Worm (Caenorhabditis elegans): ENCODE results near the gene C35D10.12.
"Not testable (repeated sequence)": the region's sequence is repeated elsewhere in the genome, so short reads cannot be mapped to it uniquely, and the experiment has no call there.

C35D10.12 gene

DNA sequence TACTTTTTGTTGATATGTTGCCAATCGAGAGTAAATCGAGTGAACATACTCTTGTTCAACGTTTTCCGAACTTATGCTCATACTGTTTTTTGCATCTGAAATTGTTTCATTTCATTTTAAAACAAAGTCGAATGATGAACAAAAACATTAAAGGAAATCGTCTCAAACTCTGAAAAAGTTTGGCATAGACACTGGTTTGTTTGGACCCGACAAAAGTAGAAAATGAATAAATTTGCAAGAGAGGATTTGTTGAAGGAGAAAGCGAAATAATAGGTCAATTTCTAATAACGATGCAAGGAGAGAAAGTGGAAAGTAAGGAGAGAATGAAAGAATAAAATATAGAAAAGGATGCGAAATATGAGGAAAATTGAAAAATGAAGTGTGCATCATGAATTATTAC, at the start of gene C35D10.12:
Gene C35D10.12 (minus strand): TSS at position 101 of the 400 bp plus-strand sequence.
- TF ChIP-seq unc-62 (GFP tag; optimal IDR thresholded peaks at IDR 0.05) = no peak

DNA sequence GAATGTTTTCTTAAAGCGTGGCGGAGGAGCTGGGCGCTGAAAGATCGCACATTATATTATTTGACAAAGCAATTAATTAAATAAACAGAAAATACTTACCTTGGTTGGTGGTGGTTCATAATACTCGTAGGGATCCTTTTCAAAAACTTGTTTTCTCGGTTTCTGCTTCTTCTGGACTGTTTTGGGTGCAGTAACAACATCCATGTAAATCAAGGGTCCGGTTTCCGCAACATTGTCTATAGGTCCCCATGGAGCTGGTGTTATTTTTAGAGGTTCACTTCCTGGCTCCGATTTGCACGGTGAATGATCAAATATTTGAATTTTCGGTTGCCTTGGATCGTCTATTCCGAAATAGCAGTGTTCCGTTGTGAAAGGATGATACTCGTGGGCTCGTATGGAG, 49.6 kb upstream of the C35D10.12 start:
- TF ChIP-seq unc-62 (GFP tag; optimal IDR thresholded peaks at IDR 0.05) = no peak

- TF ChIP-seq unc-62 (GFP tag; optimal IDR thresholded peaks at IDR 0.05) = not testable (repeated sequence)
These were observed 47.4 kb upstream of the C35D10.12 start, which contains the start of gene mmab-1 for ce11 chrIII:4922020-4922419. mmab-1 (minus strand) TSS chrIII:4922114.

DNA sequence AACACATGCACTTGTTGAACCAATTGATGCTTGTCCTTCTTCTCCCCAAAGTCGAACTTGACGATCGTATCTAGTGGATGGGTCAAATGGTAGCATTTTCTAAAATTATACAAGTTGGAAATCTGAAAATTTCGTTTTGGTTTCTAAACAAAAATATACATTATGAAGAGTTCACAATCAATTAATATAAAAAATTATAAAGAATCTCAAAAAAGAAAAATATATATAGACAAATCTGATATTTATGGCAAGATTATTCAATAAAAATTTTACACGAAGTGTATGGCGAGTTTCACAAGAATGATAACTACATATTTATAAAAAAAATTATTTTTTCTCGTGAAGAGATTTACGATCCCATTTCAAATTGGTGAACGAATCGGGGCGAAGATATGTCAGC, 45.6 kb upstream of the C35D10.12 start, which contains the start of gene ula-1:
Gene ula-1 (minus strand): TSS at position 101 of the 400 bp plus-strand sequence.
- no peak for TF ChIP-seq unc-62 (GFP tag; optimal IDR thresholded peaks at IDR 0.05)

DNA sequence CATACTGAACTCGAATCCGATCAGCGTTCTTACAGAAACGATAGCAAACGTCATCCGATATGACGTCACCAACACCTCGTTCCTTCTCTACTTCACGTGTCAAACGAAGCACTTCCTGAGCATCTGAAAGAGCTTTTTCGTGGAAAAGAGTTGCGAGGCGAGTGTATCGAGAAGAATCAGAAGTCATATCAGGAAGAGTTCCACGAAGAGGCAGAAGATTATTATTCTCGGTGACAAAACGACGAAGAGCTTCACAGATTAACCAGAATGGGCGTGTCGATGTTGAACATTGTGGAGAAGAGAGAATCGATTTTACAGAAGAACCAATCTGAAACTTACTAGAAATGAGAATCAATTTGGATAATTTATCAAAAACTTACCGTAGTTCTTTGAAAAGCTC, 44.3 kb upstream of the C35D10.12 start:
- no peak for TF ChIP-seq unc-62 (GFP tag; optimal IDR thresholded peaks at IDR 0.05)

DNA sequence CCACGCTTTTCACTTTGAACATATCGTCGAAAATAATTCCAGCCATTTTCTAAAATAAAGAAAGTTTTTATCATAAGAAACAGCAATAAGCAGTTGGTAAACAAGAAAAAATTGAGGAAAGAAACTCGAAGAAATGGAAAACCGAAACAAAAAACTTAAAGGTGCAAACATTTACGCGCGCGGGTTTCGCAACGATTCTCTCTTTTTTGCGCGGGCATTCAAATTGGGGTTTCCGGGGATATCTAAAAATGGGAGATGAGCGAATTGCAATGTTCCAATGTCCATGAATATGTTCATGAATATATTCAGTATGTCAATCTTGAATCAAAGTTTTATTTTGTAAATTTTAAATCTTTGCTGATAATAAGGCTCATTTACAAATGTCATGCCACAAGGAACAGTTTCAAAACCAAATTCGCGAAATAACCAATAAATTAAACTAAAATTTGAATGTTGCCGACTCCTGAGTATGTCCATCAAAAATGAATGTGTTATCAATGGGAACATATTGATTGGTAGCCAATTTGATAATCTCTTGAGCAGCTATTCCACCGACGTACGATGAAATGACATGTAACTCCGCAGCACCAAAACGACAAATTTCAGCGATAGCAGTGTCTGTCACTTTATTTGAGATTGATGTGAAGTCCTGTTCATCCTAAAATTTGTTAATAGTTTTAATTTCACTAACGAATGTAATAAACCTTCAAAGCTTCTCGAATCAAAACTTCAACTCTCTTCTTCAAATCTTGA, 43.6 kb upstream of the C35D10.12 start, which contains the start of gene rpb-8:
Gene rpb-8 (minus strand): TSS at position 49 of the 753 bp plus-strand sequence.
- no peak for TF ChIP-seq unc-62 (GFP tag; optimal IDR thresholded peaks at IDR 0.05)

DNA sequence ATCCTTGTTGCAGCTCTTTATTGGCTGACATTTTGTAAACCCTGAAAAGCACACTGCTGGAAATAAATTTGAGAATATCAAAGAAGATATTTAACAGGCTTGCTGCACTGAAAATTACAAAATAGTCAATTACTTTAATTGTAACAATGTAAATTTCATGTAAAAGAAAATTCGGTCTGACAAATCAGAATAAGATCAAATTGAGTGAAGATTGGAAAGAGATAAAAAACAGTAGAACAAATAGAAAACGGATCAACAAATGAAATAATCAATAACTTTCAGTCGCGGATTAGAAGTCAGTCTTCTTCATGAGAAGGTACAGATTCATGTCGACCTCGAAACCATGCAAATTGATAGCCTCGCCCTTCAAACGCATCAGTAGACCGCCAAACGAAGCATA, 42.5 kb upstream of the C35D10.12 start, which contains the start of gene rars-1:
Gene rars-1 (minus strand): TSS at position 101 of the 400 bp plus-strand sequence.
- no peak for TF ChIP-seq unc-62 (GFP tag; optimal IDR thresholded peaks at IDR 0.05)

DNA sequence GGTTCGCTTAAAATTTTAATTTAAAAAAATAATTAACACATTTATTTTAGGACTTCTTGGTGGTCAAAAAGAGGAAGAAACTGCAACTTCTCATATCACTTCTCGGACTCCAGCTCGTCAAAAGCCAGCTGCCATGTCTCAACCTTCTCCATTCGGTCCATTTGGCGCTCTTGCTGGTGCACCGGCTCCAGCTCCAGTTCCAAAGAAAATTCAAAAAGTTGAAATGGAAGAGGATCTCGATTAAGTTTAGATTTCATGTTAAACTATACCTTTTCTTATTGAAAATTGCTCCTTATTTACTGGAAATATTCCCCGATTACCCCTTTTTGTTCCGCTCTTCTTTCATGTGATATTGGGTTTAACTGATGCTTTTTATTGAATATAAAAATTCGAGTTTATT, 39.2 kb upstream of the C35D10.12 start:
- TF ChIP-seq unc-62 (GFP tag; optimal IDR thresholded peaks at IDR 0.05) = no peak

ce11 chrIII:4912317-4912716, 37.7 kb upstream of the C35D10.12 start, which contains the start of the genes F26F4.9 and cee-1:
F26F4.9 (minus strand) TSS chrIII:4912521.
cee-1 (plus strand) TSS chrIII:4912699.
- TF ChIP-seq unc-62 (GFP tag; optimal IDR thresholded peaks at IDR 0.05) = no peak

DNA sequence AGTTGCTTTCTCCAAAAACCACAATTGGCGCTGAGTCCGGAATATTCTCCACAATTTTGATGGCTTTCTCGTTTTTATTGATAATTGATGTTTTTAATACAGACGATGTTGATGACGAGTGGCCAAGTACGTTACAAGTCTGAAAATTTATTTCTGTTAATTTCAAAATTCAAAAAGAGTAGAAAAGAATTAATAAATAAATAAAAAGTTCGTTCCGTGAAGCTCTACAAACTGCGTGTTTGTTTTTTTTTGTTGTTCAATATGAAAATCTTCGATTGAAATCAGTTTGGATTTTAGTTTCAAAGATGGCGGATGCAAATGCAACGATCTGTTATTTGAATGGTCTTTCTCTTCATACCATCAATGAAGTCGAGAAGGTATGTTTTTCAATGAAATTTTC, 36.4 kb upstream of the C35D10.12 start, which contains the start of gene F26F4.2:
Gene F26F4.2 (plus strand): TSS at position 301 of the 400 bp plus-strand sequence.
- no peak for TF ChIP-seq unc-62 (GFP tag; optimal IDR thresholded peaks at IDR 0.05)

ce11 chrIII:4909938-4910337, 35.4 kb upstream of the C35D10.12 start, which contains the start of gene F26F4.12:
F26F4.12 (minus strand) TSS chrIII:4910038.
- no peak for TF ChIP-seq unc-62 (GFP tag; optimal IDR thresholded peaks at IDR 0.05)

DNA sequence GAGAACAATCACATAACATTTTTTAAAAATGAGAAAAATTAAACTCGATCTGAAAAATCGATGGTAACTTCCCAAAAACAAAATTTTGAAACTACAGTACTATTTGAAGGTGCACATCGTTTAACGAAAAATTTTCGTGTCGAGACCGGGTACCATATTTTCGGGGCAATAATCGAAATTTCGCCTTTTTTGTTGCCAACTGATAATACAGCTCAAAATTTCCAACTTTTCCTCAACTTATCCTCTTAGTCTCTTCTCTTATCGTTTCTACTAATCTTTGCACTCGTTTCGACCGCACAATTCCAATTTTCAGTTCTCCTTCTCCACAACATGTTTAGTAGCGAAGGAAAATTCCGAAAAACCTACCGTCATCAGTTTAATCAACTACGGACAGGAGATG, 32.3 kb upstream of the C35D10.12 start, which contains the start of gene rom-1:
Gene rom-1 (plus strand): TSS at position 301 of the 400 bp plus-strand sequence.
- TF ChIP-seq unc-62 (GFP tag; optimal IDR thresholded peaks at IDR 0.05) = no peak

DNA sequence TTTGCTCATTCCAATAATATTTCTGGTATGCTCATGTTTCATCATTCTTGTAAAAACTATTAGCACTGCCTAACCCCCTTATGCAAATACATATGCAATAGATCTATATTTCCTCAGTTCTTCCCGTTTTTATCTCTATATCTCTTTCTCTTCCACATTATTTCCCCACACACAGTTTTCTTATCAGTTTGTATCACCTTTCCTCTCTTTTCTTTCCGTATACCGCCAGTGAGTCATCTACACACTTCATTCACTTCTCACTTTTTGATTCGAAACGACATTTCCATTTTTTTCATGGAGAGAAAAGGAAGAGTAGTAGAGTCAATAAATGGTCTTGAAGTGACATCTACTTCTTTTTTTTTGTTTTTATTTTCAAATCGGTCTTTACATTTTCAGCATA, 31.8 kb upstream of the C35D10.12 start:
- TF ChIP-seq unc-62 (GFP tag; optimal IDR thresholded peaks at IDR 0.05) = no peak

DNA sequence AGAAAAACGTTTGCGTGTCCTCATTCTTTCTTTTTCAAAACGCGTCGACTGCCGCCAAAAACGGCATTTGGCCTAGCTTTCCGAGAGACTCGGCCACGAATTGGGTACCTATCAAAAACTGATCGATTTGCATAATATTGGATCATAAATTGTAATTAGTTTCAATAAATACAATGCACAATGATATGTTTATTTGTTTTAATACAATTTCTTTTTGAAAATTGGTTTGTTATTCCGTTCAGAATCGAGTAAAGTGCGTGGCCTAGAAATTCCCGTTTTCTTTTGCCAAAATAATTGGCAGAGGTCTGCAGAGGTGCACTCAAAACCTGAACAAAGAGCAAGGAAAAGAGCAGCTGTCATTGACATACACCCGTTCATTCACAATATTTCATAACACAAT, 30.8 kb upstream of the C35D10.12 start, which contains the start of gene F26F4.8:
Gene F26F4.8 (minus strand): TSS at position 69 of the 400 bp plus-strand sequence.
- no peak for TF ChIP-seq unc-62 (GFP tag; optimal IDR thresholded peaks at IDR 0.05)

ce11 chrIII:4903784-4904183, 29.2 kb upstream of the C35D10.12 start, which contains the start of gene kbp-2:
kbp-2 (minus strand) TSS chrIII:4903884.
- no peak for TF ChIP-seq unc-62 (GFP tag; optimal IDR thresholded peaks at IDR 0.05)

DNA sequence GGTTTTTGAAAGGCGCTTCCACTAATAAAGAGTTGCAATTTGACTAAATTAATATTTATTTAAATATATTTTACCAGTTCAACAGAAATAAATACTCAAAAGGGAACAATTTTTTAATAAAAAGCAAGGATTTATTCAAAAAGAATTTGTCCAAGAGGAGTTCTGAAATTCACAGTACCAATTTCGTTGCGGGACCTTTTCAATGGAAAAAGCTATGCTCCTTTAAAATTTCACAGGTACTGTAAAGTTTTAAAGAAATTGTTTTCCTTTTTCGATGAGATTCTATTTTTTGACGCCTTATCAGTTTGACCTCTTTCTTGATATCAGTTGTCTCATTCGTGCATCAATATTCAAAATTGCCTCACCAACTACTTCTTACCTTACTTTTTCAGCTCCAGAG, 25.7 kb upstream of the C35D10.12 start, which contains the start of gene tag-340:
Gene tag-340 (plus strand): TSS at position 249 of the 400 bp plus-strand sequence.
- TF ChIP-seq unc-62 (GFP tag; optimal IDR thresholded peaks at IDR 0.05) = no peak

- TF ChIP-seq unc-62 (GFP tag; optimal IDR thresholded peaks at IDR 0.05) = no peak
These were observed 25.2 kb upstream of the C35D10.12 start for ce11 chrIII:4899728-4900127.

Data from whole organism, dauer.